Worm (Caenorhabditis elegans): ENCODE measurements around the gene rpl-39.

- TF ChIP-seq snpc-4 (GFP tag; optimal IDR thresholded peaks at IDR 0.05) (no peak), snpc-4 (tag; optimal IDR thresholded peaks at IDR 0.05) (peak in 2 of 4 experiments; percentile 9 to 45), xnd-1 (tag; optimal IDR thresholded peaks at IDR 0.05) (no peak), him-1 (tag; optimal IDR thresholded peaks at IDR 0.05) (no peak), B0019.2 (GFP tag; conservative IDR thresholded peaks at IDR 0.05) (no peak), mcd-1 (GFP tag; IDR thresholded peaks at IDR 0.05) (0 out of 2 replicates have a peak, but pooled peaks have one; percentile 28), pha-4 (tag; optimal IDR thresholded peaks at IDR 0.05) (no peak), ets-4 (GFP tag; optimal IDR thresholded peaks at IDR 0.05) (peak; percentile 98), ZK185.1 (tag; optimal IDR thresholded peaks at IDR 0.05; ENCODE audit: poor library complexity, severe bottlenecking) (peak; percentile 21), hsf-1 (GFP tag; IDR thresholded peaks at IDR 0.05) (no peak), atf-7 (tag; optimal IDR thresholded peaks at IDR 0.05) (peak; percentile 72), Y67H2A.10 (GFP tag; conservative IDR thresholded peaks at IDR 0.05) (no peak), aptf-2 (GFP tag; conservative IDR thresholded peaks at IDR 0.05) (no peak), ztf-26 (tag; optimal IDR thresholded peaks at IDR 0.05) (no peak)
These were observed 31.8 kb downstream of the rpl-39 start for ce11 chrV:7744068-7744467.
